Fruit fly (Drosophila melanogaster): Measurements from ENCODE around the gene CG7215.

dm6 chr3R:18188702-18189125, 21.6 kb upstream of the CG7215 start, which contains the start of the genes CG12321 and MED17:
- TF ChIP-seq Sox15 (GFP tag; optimal IDR thresholded peaks at IDR 0.05): peak; percentile 86
- TF ChIP-seq dsx (GFP tag; optimal IDR thresholded peaks at IDR 0.05; ENCODE audit: poor library complexity, severe bottlenecking): peak; percentile 59
- peak; percentile 79 for TF ChIP-seq Hr4 (GFP tag; optimal IDR thresholded peaks at IDR 0.05)
- peak; percentile 6 for TF ChIP-seq CG9139 (GFP tag; optimal IDR thresholded peaks at IDR 0.05)
- no peak for TF ChIP-seq ss (GFP tag; optimal IDR thresholded peaks at IDR 0.05)
- TF ChIP-seq Lpt (GFP tag; optimal IDR thresholded peaks at IDR 0.05): peak; percentile 79
- peak; percentile 80 for TF ChIP-seq cyc (GFP tag; optimal IDR thresholded peaks at IDR 0.05)
- peak; percentile 78 for TF ChIP-seq CG10669 (GFP tag; optimal IDR thresholded peaks at IDR 0.05)
- TF ChIP-seq Smox (GFP tag; optimal IDR thresholded peaks at IDR 0.05): no peak
